Worm (Caenorhabditis elegans) whole organism, L3 larva: ENCODE measurements around the gene Y48A6B.3.

ENCODE experiments used
- R02D3.7 ChIP-seq: fragments of 150-350 bp; optimal IDR thresholded peaks from 2 replicates; lab custom pipeline; 2014; ENCODE audit warnings: missing biosample characterization, missing genetic modification characterization
- ZK546.5 ChIP-seq: sonication (generic microtip); optimal IDR thresholded peaks from 2 replicates; lab custom pipeline; 2017; ENCODE audit warnings: missing biosample characterization, missing genetic modification characterization
- aly-2 ChIP-seq: fragments of 150-350 bp; optimal IDR thresholded peaks from 2 replicates; lab custom pipeline; 2014; ENCODE audit warnings: missing biosample characterization, missing genetic modification characterization
- ama-1 ChIP-seq: fragments of 150-350 bp; optimal IDR thresholded peaks from 2 replicates; lab custom pipeline; 2018
- ceh-16 ChIP-seq: sonication (generic microtip); optimal IDR thresholded peaks from 2 replicates; lab custom pipeline; 2017; ENCODE audit warnings: missing biosample characterization, missing genetic modification characterization
- ceh-28 ChIP-seq: fragments of 150-350 bp; optimal IDR thresholded peaks from 2 replicates; lab custom pipeline; 2014; ENCODE audit warnings: missing biosample characterization, missing genetic modification reagents, missing genetic modification characterization
- ceh-82 ChIP-seq: fragments of 150-350 bp; optimal IDR thresholded peaks from 2 replicates; lab custom pipeline; 2014; ENCODE audit warnings: missing biosample characterization, missing genetic modification characterization
- ceh-9 ChIP-seq: sonication (generic microtip); optimal IDR thresholded peaks from 2 replicates; lab custom pipeline; 2018; ENCODE audit warnings: missing biosample characterization, missing genetic modification characterization
- daf-12 ChIP-seq: fragments of 150-350 bp; optimal IDR thresholded peaks from 2 replicates; lab custom pipeline; 2014; ENCODE audit warnings: missing biosample characterization, missing genetic modification reagents, missing genetic modification characterization
- egl-27 ChIP-seq: sonication (generic microtip); optimal IDR thresholded peaks from 4 replicates; lab custom pipeline; 2017; ENCODE audit warnings: missing biosample characterization, missing genetic modification reagents, missing genetic modification characterization
- egl-5 ChIP-seq: fragments of 150-350 bp; optimal IDR thresholded peaks from 2 replicates; lab custom pipeline; 2017; ENCODE audit warnings: missing biosample characterization, missing genetic modification reagents, missing genetic modification characterization, inconsistent platforms
- elt-1 ChIP-seq: fragments of 150-350 bp; optimal IDR thresholded peaks from 2 replicates; lab custom pipeline; 2014; ENCODE audit warnings: missing biosample characterization, missing genetic modification characterization
- elt-2 ChIP-seq: sonication (generic microtip); optimal IDR thresholded peaks from 2 replicates; lab custom pipeline; 2016; ENCODE audit warnings: missing genetic modification reagents, mild to moderate bottlenecking, missing genetic modification characterization, missing compliant biosample characterization
- elt-3 ChIP-seq, 3 experiments: fragments of 150-350 bp in 1 of 3; sonication (generic microtip) in 2 of 3; optimal IDR thresholded peaks; 2 replicates in 2 of 3; 4 replicates in 1 of 3; lab custom pipeline; 2014 to 2017; ENCODE audit warnings: missing biosample characterization in 3 of 3, missing genetic modification characterization in 3 of 3
- eor-1 ChIP-seq, 2 experiments: fragments of 150-350 bp; optimal IDR thresholded peaks; 2 replicates each; lab custom pipeline; 2014 to 2018; ENCODE audit warnings: missing biosample characterization in 2 of 2, missing genetic modification characterization in 2 of 2
- fkh-10 ChIP-seq: sonication (generic microtip); optimal IDR thresholded peaks from 2 replicates; lab custom pipeline; 2017; ENCODE audit warnings: missing biosample characterization, missing genetic modification reagents, missing genetic modification characterization
- fkh-2 ChIP-seq: fragments of 150-350 bp; optimal IDR thresholded peaks from 2 replicates; lab custom pipeline; 2014; ENCODE audit warnings: missing biosample characterization, missing genetic modification reagents, missing genetic modification characterization
- fos-1 ChIP-seq: fragments of 150-350 bp; optimal IDR thresholded peaks from 2 replicates; lab custom pipeline; 2014; ENCODE audit warnings: missing biosample characterization, missing genetic modification characterization
- hmg-11 ChIP-seq: sonication (generic microtip); optimal IDR thresholded peaks from 2 replicates; lab custom pipeline; 2016; ENCODE audit warnings: missing genetic modification characterization, missing compliant biosample characterization
- jun-1 ChIP-seq: fragments of 150-350 bp; optimal IDR thresholded peaks from 2 replicates; lab custom pipeline; 2014; ENCODE audit warnings: missing biosample characterization, missing genetic modification reagents, missing genetic modification characterization
- lin-15B ChIP-seq: fragments of 150-350 bp; optimal IDR thresholded peaks from 2 replicates; lab custom pipeline; 2014; ENCODE audit warnings: missing biosample characterization, missing genetic modification characterization
- lin-39 ChIP-seq: fragments of 150-350 bp; optimal IDR thresholded peaks from 2 replicates; lab custom pipeline; 2018; ENCODE audit warnings: missing biosample characterization, missing genetic modification reagents, missing genetic modification characterization
- lsy-12 ChIP-seq: sonication (generic microtip); optimal IDR thresholded peaks from 2 replicates; lab custom pipeline; 2016; ENCODE audit warnings: mild to moderate bottlenecking, missing genetic modification characterization, missing compliant biosample characterization
- mdl-1 ChIP-seq: fragments of 150-350 bp; optimal IDR thresholded peaks from 2 replicates; lab custom pipeline; 2014; ENCODE audit warnings: missing biosample characterization, missing genetic modification characterization
- mml-1 ChIP-seq: fragments of 150-350 bp; sonication (generic microtip); optimal IDR thresholded peaks from 3 replicates; lab custom pipeline; 2014; ENCODE audit warnings: missing biosample characterization, missing genetic modification characterization
- nfya-1 ChIP-seq: sonication (generic microtip); optimal IDR thresholded peaks from 2 replicates; lab custom pipeline; 2017; ENCODE audit warnings: missing genetic modification characterization, mild to moderate bottlenecking, missing compliant biosample characterization, antibody characterized with exemption, moderate library complexity; ENCODE audit not compliant: insufficient read depth
- nhr-11 ChIP-seq: fragments of 150-350 bp; optimal IDR thresholded peaks from 2 replicates; lab custom pipeline; 2014; ENCODE audit warnings: missing biosample characterization, missing genetic modification characterization
- nhr-12 ChIP-seq: fragments of 150-350 bp; optimal IDR thresholded peaks from 2 replicates; lab custom pipeline; 2014; ENCODE audit warnings: missing biosample characterization, missing genetic modification characterization
- nhr-23 ChIP-seq: fragments of 150-350 bp; optimal IDR thresholded peaks from 2 replicates; lab custom pipeline; 2014; ENCODE audit warnings: missing biosample characterization, missing genetic modification reagents, missing genetic modification characterization
- nhr-237 ChIP-seq: fragments of 150-350 bp; optimal IDR thresholded peaks from 2 replicates; lab custom pipeline; 2014; ENCODE audit warnings: missing biosample characterization, missing genetic modification characterization
- nhr-25 ChIP-seq: sonication (generic microtip); optimal IDR thresholded peaks from 2 replicates; lab custom pipeline; 2017; ENCODE audit warnings: missing biosample characterization, missing genetic modification characterization
- nhr-28 ChIP-seq: fragments of 150-350 bp; optimal IDR thresholded peaks from 2 replicates; lab custom pipeline; 2014; ENCODE audit warnings: missing biosample characterization, missing genetic modification characterization
- nhr-43 ChIP-seq: sonication (generic microtip); optimal IDR thresholded peaks from 2 replicates; lab custom pipeline; 2016; ENCODE audit warnings: mild to moderate bottlenecking, missing genetic modification characterization, missing compliant biosample characterization; ENCODE audit not compliant: poor library complexity, severe bottlenecking
- nhr-67 ChIP-seq: fragments of 150-350 bp; optimal IDR thresholded peaks from 2 replicates; lab custom pipeline; 2014; ENCODE audit warnings: missing biosample characterization, missing genetic modification characterization
- nhr-76 ChIP-seq: fragments of 150-350 bp; sonication (generic microtip); optimal IDR thresholded peaks from 5 replicates; lab custom pipeline; 2014; ENCODE audit warnings: missing biosample characterization, missing genetic modification characterization
- nhr-77 ChIP-seq: fragments of 150-350 bp; optimal IDR thresholded peaks from 2 replicates; lab custom pipeline; 2014; ENCODE audit warnings: missing biosample characterization, missing genetic modification characterization
- pha-4 ChIP-seq: fragments of 150-350 bp; optimal IDR thresholded peaks from 2 replicates; lab custom pipeline; 2014; ENCODE audit warnings: missing biosample characterization, missing genetic modification reagents, missing genetic modification characterization
- pqm-1 ChIP-seq: fragments of 150-350 bp; optimal IDR thresholded peaks from 2 replicates; lab custom pipeline; 2017; ENCODE audit warnings: missing biosample characterization, missing genetic modification characterization, inconsistent platforms
- sea-2 ChIP-seq: fragments of 150-350 bp; sonication (generic microtip); optimal IDR thresholded peaks from 4 replicates; lab custom pipeline; 2014; ENCODE audit warnings: missing biosample characterization, missing genetic modification reagents, missing genetic modification characterization
- skn-1 ChIP-seq: fragments of 150-350 bp; optimal IDR thresholded peaks from 2 replicates; lab custom pipeline; 2014; ENCODE audit warnings: missing biosample characterization, missing genetic modification characterization
- snpc-4 ChIP-seq: fragments of 150-350 bp; optimal IDR thresholded peaks from 2 replicates; lab custom pipeline; 2014; ENCODE audit warnings: missing biosample characterization, missing genetic modification characterization
- tbx-2 ChIP-seq: sonication (generic microtip); optimal IDR thresholded peaks from 2 replicates; lab custom pipeline; 2016; ENCODE audit warnings: mild to moderate bottlenecking, missing genetic modification characterization, missing compliant biosample characterization
- unc-39 ChIP-seq: sonication (generic microtip); optimal IDR thresholded peaks from 4 replicates; lab custom pipeline; 2017; ENCODE audit warnings: missing biosample characterization, missing genetic modification characterization
- unc-62 ChIP-seq: fragments of 150-350 bp; sonication (generic microtip); optimal IDR thresholded peaks from 4 replicates; lab custom pipeline; 2014; ENCODE audit warnings: missing biosample characterization, missing genetic modification reagents, missing genetic modification characterization
- zag-1 ChIP-seq: fragments of 150-350 bp; optimal IDR thresholded peaks from 2 replicates; lab custom pipeline; 2014; ENCODE audit warnings: missing biosample characterization, missing genetic modification characterization
- ztf-11 ChIP-seq: fragments of 150-350 bp; optimal IDR thresholded peaks from 2 replicates; lab custom pipeline; 2014; ENCODE audit warnings: missing biosample characterization, missing genetic modification characterization
- ztf-4 ChIP-seq: fragments of 150-350 bp; optimal IDR thresholded peaks from 2 replicates; lab custom pipeline; 2014; ENCODE audit warnings: missing biosample characterization, missing genetic modification characterization

Y48A6B.3 gene

ce11 chrIII:11007552-11008272, at the start of gene Y48A6B.3, which contains the start of gene fipr-17:
Y48A6B.3 (plus strand) TSS chrIII:11008222.
fipr-17 (minus strand) TSS chrIII:11007602.
- TF ChIP-seq fkh-2 (tag; lab: Kevin White, UChicago) = no peak
- no peak for TF ChIP-seq mdl-1 (tag; lab: Kevin White, UChicago)
- TF ChIP-seq egl-5 (tag; lab: Kevin White, UChicago) = peak; percentile 32
- TF ChIP-seq aly-2 = no peak
- no peak for TF ChIP-seq ztf-11 (tag; lab: Kevin White, UChicago)
- TF ChIP-seq jun-1 (tag; lab: Kevin White, UChicago) = no peak
- no peak for TF ChIP-seq elt-1 (tag; lab: Kevin White, UChicago)
- peak; percentile 88 for TF ChIP-seq skn-1 (tag; lab: Kevin White, UChicago)
- no peak for TF ChIP-seq nhr-237
- TF ChIP-seq zag-1 (tag; lab: Kevin White, UChicago) = no peak
- no peak for TF ChIP-seq ceh-16 (tag; lab: Kevin White, UChicago)
- TF ChIP-seq elt-3 (tag; optimal IDR thresholded peaks at IDR 0.05; lab: Kevin White, UChicago) = no peak
- TF ChIP-seq R02D3.7 (tag; lab: Kevin White, UChicago) = peak; percentile 62
- no peak for TF ChIP-seq nhr-12 (tag; lab: Kevin White, UChicago)
- peak; percentile 80 for TF ChIP-seq ama-1 (lab: Kevin White, UChicago)
- no peak for TF ChIP-seq unc-39
- no peak for TF ChIP-seq nhr-67 (tag; lab: Kevin White, UChicago)
- TF ChIP-seq lsy-12 = no peak
- no peak for TF ChIP-seq nhr-77
- TF ChIP-seq ceh-82 (tag; lab: Kevin White, UChicago) = no peak
- TF ChIP-seq tbx-2 (tag; lab: Kevin White, UChicago) = no peak
- peak; percentile 48 for TF ChIP-seq ceh-28
- no peak for TF ChIP-seq ceh-9
- no peak for TF ChIP-seq ztf-4 (tag; lab: Kevin White, UChicago)
- TF ChIP-seq eor-1 (tag; optimal IDR thresholded peaks at IDR 0.05; lab: Kevin White, UChicago) = no peak
- no peak for TF ChIP-seq unc-62 (GFP tag; lab: Kevin White, UChicago)
- peak; percentile 76 for TF ChIP-seq hmg-11 (tag; lab: Kevin White, UChicago)
- TF ChIP-seq sea-2 (GFP tag; lab: Kevin White, UChicago) = no peak
- peak; percentile 17 for TF ChIP-seq pqm-1 (tag; lab: Kevin White, UChicago)
- no peak for TF ChIP-seq nhr-28 (tag; lab: Kevin White, UChicago)
- TF ChIP-seq nhr-23 = peak; percentile 83
- TF ChIP-seq nhr-76 (tag; lab: Kevin White, UChicago) = no peak
- no peak for TF ChIP-seq ZK546.5
- TF ChIP-seq lin-39 (tag; lab: Kevin White, UChicago) = peak; percentile 91
- peak; percentile 96 for TF ChIP-seq pha-4 (tag; lab: Kevin White, UChicago)
- TF ChIP-seq fos-1 = no peak
- peak; percentile 66 for TF ChIP-seq nhr-43 (tag; lab: Kevin White, UChicago)
- TF ChIP-seq nfya-1 = peak; percentile 91
- TF ChIP-seq snpc-4 = peak; percentile 83
- no peak for TF ChIP-seq daf-12
- peak; percentile 96 for TF ChIP-seq lin-15B (tag; lab: Kevin White, UChicago)
- no peak for TF ChIP-seq mml-1 (tag; lab: Kevin White, UChicago)
- no peak for TF ChIP-seq fkh-10 (GFP tag; lab: Kevin White, UChicago)
- no peak for TF ChIP-seq nhr-11 (tag; lab: Kevin White, UChicago)
- TF ChIP-seq egl-27 (tag; lab: Kevin White, UChicago) = no peak
- peak; percentile 75 for TF ChIP-seq nhr-25 (tag; lab: Kevin White, UChicago)
- TF ChIP-seq elt-2 (tag; lab: Kevin White, UChicago) = peak; percentile 43
